Worm (Caenorhabditis elegans) whole organism, L4/young adult: Measurements from ENCODE around the gene lst-4.

ENCODE experiments used
- W03F9.2 ChIP-seq: fragments of 150-350 bp; optimal IDR thresholded peaks from 2 replicates; lab custom pipeline; 2014; ENCODE audit warnings: missing biosample characterization, missing genetic modification characterization
- dao-5 ChIP-seq: sonication (generic microtip); optimal IDR thresholded peaks from 2 replicates; lab custom pipeline; 2016; ENCODE audit warnings: missing genotype, missing genetic modification characterization, moderate library complexity, missing compliant biosample characterization
- him-1 ChIP-seq: sonication (generic microtip); optimal IDR thresholded peaks from 2 replicates; lab custom pipeline; 2016; ENCODE audit warnings: missing genotype, missing genetic modification reagents, missing genetic modification characterization, missing compliant biosample characterization

DNA sequence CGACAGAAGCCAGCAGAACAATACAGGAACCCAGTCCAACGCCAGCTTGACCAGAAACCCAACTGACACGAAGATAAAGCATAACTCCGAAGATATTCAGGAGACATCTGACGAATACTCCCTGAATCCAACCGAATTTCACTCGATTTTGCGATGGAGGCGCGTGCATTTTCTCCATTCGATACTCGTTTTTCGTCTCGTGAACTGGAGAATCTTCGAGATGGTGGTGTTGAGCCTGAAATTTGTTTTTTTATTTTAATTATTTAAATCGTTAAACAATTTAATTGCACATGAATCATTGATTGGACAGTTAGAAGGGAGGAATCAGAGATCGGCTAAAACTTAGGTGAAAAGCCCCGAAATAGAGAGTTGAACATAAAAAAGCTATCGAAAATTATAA, 44.7 kb upstream of the lst-4 start:
- TF ChIP-seq dao-5 (tag; lab: Kevin White, UChicago) (no peak), him-1 (tag; lab: Kevin White, UChicago) (no peak), W03F9.2 (tag; lab: Kevin White, UChicago) (no peak)
